Worm (Caenorhabditis elegans): ENCODE data around the gene magi-1.

The magi-1 gene

ce11 chrIV:11692071-11692673 is 22.7 kb upstream of the magi-1 start (continued):
- TF ChIP-seq nhr-21 (tag; optimal IDR thresholded peaks at IDR 0.05): peak; percentile 71
- no peak for TF ChIP-seq nhr-10 (tag; optimal IDR thresholded peaks at IDR 0.05)
- peak; percentile 42 for TF ChIP-seq ceh-16 (tag; optimal IDR thresholded peaks at IDR 0.05)
- TF ChIP-seq ztf-4 (tag; optimal IDR thresholded peaks at IDR 0.05): peak; percentile 27
- no peak for TF ChIP-seq unc-55 (GFP tag; optimal IDR thresholded peaks at IDR 0.05)
- peak; percentile 66 for TF ChIP-seq sma-9 (GFP tag; optimal IDR thresholded peaks at IDR 0.05)
- TF ChIP-seq sma-9 (tag; optimal IDR thresholded peaks at IDR 0.05): no peak
- no peak for TF ChIP-seq lin-39 (tag; optimal IDR thresholded peaks at IDR 0.05)
- TF ChIP-seq ztf-11 (tag; optimal IDR thresholded peaks at IDR 0.05): no peak
- peak in 1 of 2 experiments; percentile 69 for TF ChIP-seq mdl-1 (tag; optimal IDR thresholded peaks at IDR 0.05)
- no peak for TF ChIP-seq peb-1 (tag; optimal IDR thresholded peaks at IDR 0.05)
- TF ChIP-seq blmp-1 (tag; optimal IDR thresholded peaks at IDR 0.05; ENCODE audit: insufficient read depth): peak; percentile 81
- TF ChIP-seq mbf-1 (tag; optimal IDR thresholded peaks at IDR 0.05): no peak
- peak; percentile 31 for TF ChIP-seq mab-5 (tag; optimal IDR thresholded peaks at IDR 0.05)
- peak; percentile 25 for TF ChIP-seq snpc-4 (tag; optimal IDR thresholded peaks at IDR 0.05)
- TF ChIP-seq C34F6.9 (tag; optimal IDR thresholded peaks at IDR 0.05): peak; percentile 76
- no peak for TF ChIP-seq unc-62 (GFP tag; optimal IDR thresholded peaks at IDR 0.05)
- TF ChIP-seq Y55F3AM.14 (GFP tag; optimal IDR thresholded peaks at IDR 0.05): peak; percentile 85

- TF ChIP-seq unc-55 (GFP tag; optimal IDR thresholded peaks at IDR 0.05): no peak
- no peak for TF ChIP-seq ztf-11 (tag; optimal IDR thresholded peaks at IDR 0.05)
- no peak for TF ChIP-seq alr-1 (tag; optimal IDR thresholded peaks at IDR 0.05)
- no peak for TF ChIP-seq nhr-6 (tag; optimal IDR thresholded peaks at IDR 0.05)
- TF ChIP-seq C34F6.9 (tag; optimal IDR thresholded peaks at IDR 0.05): no peak
- TF ChIP-seq R02D3.7 (tag; optimal IDR thresholded peaks at IDR 0.05): no peak
- no peak for TF ChIP-seq sma-3 (GFP tag; optimal IDR thresholded peaks at IDR 0.05)
- no peak for TF ChIP-seq egl-27 (tag; optimal IDR thresholded peaks at IDR 0.05)
These were observed 21.3 kb upstream of the magi-1 start, which contains the start of gene ZK792.12 for ce11 chrIV:11693493-11693892. Gene ZK792.12, plus strand, starts transcription at chrIV:11693793.

- no peak for TF ChIP-seq ztf-11 (tag; optimal IDR thresholded peaks at IDR 0.05)
- no peak for TF ChIP-seq snpc-4 (tag; optimal IDR thresholded peaks at IDR 0.05)
- TF ChIP-seq lsy-2 (tag; optimal IDR thresholded peaks at IDR 0.05): no peak
- TF ChIP-seq lin-13 (GFP tag; optimal IDR thresholded peaks at IDR 0.05): no peak
- no peak for TF ChIP-seq nhr-11 (tag; optimal IDR thresholded peaks at IDR 0.05)
- no peak for TF ChIP-seq sem-4 (tag; optimal IDR thresholded peaks at IDR 0.05)
- no peak for TF ChIP-seq ceh-16 (tag; optimal IDR thresholded peaks at IDR 0.05)
- TF ChIP-seq nhr-25 (tag; optimal IDR thresholded peaks at IDR 0.05): no peak
These were observed 20.7 kb upstream of the magi-1 start, which contains the start of gene ZK792.7 for ce11 chrIV:11694143-11694542. Gene ZK792.7, plus strand, starts transcription at chrIV:11694443.

ce11 chrIV:11695634-11696033 is 19.2 kb upstream of the magi-1 start:
- TF ChIP-seq lin-39 (tag; optimal IDR thresholded peaks at IDR 0.05): no peak

- TF ChIP-seq nhr-21 (tag; optimal IDR thresholded peaks at IDR 0.05) (no peak), fos-1 (tag; optimal IDR thresholded peaks at IDR 0.05) (no peak), gmeb-1 (tag; optimal IDR thresholded peaks at IDR 0.05) (no peak), nhr-237 (tag; optimal IDR thresholded peaks at IDR 0.05) (no peak), lsy-2 (tag; optimal IDR thresholded peaks at IDR 0.05) (no peak), R02D3.7 (tag; optimal IDR thresholded peaks at IDR 0.05) (no peak), blmp-1 (tag; optimal IDR thresholded peaks at IDR 0.05; ENCODE audit: insufficient read depth) (no peak), ztf-4 (tag; optimal IDR thresholded peaks at IDR 0.05) (no peak), sma-3 (GFP tag; optimal IDR thresholded peaks at IDR 0.05) (no peak), nhr-23 (tag; optimal IDR thresholded peaks at IDR 0.05) (no peak), lin-11 (tag; optimal IDR thresholded peaks at IDR 0.05) (no peak), mbf-1 (tag; optimal IDR thresholded peaks at IDR 0.05) (no peak), Y55F3AM.14 (GFP tag; optimal IDR thresholded peaks at IDR 0.05) (no peak), crh-2 (tag; optimal IDR thresholded peaks at IDR 0.05) (no peak), nhr-11 (tag; optimal IDR thresholded peaks at IDR 0.05) (no peak), peb-1 (tag; optimal IDR thresholded peaks at IDR 0.05) (no peak), aly-2 (tag; optimal IDR thresholded peaks at IDR 0.05) (no peak), nhr-25 (tag; optimal IDR thresholded peaks at IDR 0.05) (no peak), nhr-6 (tag; optimal IDR thresholded peaks at IDR 0.05) (no peak)
These were observed 17.3 kb upstream of the magi-1 start for ce11 chrIV:11697514-11697913.

Measured in whole organism, L2 larva.